Fruit fly (Drosophila melanogaster) whole organism, embryonic: ENCODE results near the gene Reg-2.

Experiments
- Adf1 ChIP-seq: fragments of 200-800 bp; sonication (Bioruptor generic); IDR thresholded peaks from 2 replicates; pipeline ENCODE4 v1.3.6; 2022; ENCODE audit warnings: missing biosample characterization, missing genetic modification characterization
- Asciz ChIP-seq: fragments of 200-800 bp; sonication (Bioruptor generic); optimal IDR thresholded peaks from 2 replicates; lab custom pipeline; 2017; ENCODE audit warnings: missing biosample characterization, mild to moderate bottlenecking, missing genetic modification characterization, missing genetic modification reagents
- CG10959 ChIP-seq: fragments of 200-800 bp; sonication (Bioruptor generic); IDR thresholded peaks from 2 replicates; pipeline ENCODE4 v1.3.6; 2022; ENCODE audit warnings: missing biosample characterization, missing genetic modification characterization
- CG11093 ChIP-seq: fragments of 200-800 bp; sonication (Bioruptor generic); IDR thresholded peaks from 3 replicates; pipeline ENCODE4 v1.3.6; 2022; ENCODE audit warnings: missing biosample characterization, missing genetic modification characterization
- CG11247 ChIP-seq: fragments of 200-800 bp; sonication (Bioruptor generic); IDR thresholded peaks from 2 replicates; pipeline ENCODE4 v1.3.6; 2022; ENCODE audit warnings: missing biosample characterization, missing genetic modification characterization
- CG12236 ChIP-seq: fragments of 200-800 bp; sonication (Bioruptor generic); optimal IDR thresholded peaks from 2 replicates; lab custom pipeline; 2016; ENCODE audit warnings: missing biosample characterization, missing genetic modification characterization
- CG12744 ChIP-seq: fragments of 200-800 bp; sonication (Bioruptor generic); optimal IDR thresholded peaks from 2 replicates; lab custom pipeline; 2016; ENCODE audit warnings: missing biosample characterization, missing genetic modification characterization
- CG12769 ChIP-seq: fragments of 200-800 bp; sonication (Bioruptor generic); optimal IDR thresholded peaks from 2 replicates; lab custom pipeline; 2019; ENCODE audit warnings: missing biosample characterization, mild to moderate bottlenecking, missing genetic modification characterization, moderate library complexity
- CG13296 ChIP-seq: fragments of 200-800 bp; sonication (Bioruptor generic); optimal IDR thresholded peaks from 3 replicates; lab custom pipeline; 2018; ENCODE audit warnings: missing biosample characterization, mild to moderate bottlenecking, missing genetic modification characterization
- CG14441 ChIP-seq: fragments of 200-800 bp; sonication (Bioruptor generic); IDR thresholded peaks from 2 replicates; pipeline ENCODE4 v1.3.6; 2022; ENCODE audit warnings: missing biosample characterization, missing genetic modification characterization
- CG14965 ChIP-seq: fragments of 200-800 bp; sonication (Bioruptor generic); optimal IDR thresholded peaks from 2 replicates; lab custom pipeline; 2016; ENCODE audit warnings: missing biosample characterization, missing genetic modification characterization, borderline replicate concordance
- CG17385 ChIP-seq: fragments of 200-800 bp; sonication (Bioruptor generic); optimal IDR thresholded peaks from 3 replicates; lab custom pipeline; 2018; ENCODE audit warnings: missing biosample characterization, mild to moderate bottlenecking, missing genetic modification characterization
- CG31224 ChIP-seq: fragments of 200-800 bp; sonication (Bioruptor generic); IDR thresholded peaks from 2 replicates; pipeline ENCODE4 v1.3.6; 2022; ENCODE audit warnings: missing biosample characterization, missing genetic modification characterization
- CG34224 ChIP-seq: fragments of 200-800 bp; sonication (Bioruptor generic); IDR thresholded peaks from 3 replicates; pipeline ENCODE4 v1.3.6; 2022; ENCODE audit warnings: missing biosample characterization, missing genetic modification characterization; ENCODE audit not compliant: partially characterized antibody
- CG3995 ChIP-seq: fragments of 200-800 bp; sonication (Bioruptor generic); optimal IDR thresholded peaks from 3 replicates; lab custom pipeline; 2016; ENCODE audit warnings: missing biosample characterization, missing genetic modification characterization
- CG4328 ChIP-seq: fragments of 200-800 bp; sonication (Bioruptor generic); optimal IDR thresholded peaks from 3 replicates; lab custom pipeline; 2017; ENCODE audit warnings: missing biosample characterization, missing genetic modification reagents, missing genetic modification characterization
- CG4404 ChIP-seq: fragments of 200-800 bp; sonication (Bioruptor generic); IDR thresholded peaks from 2 replicates; pipeline ENCODE4 v1.3.6; 2022; ENCODE audit warnings: missing biosample characterization, missing genetic modification characterization
- CG4707 ChIP-seq: fragments of 200-800 bp; sonication (Bioruptor generic); optimal IDR thresholded peaks from 2 replicates; lab custom pipeline; 2018; ENCODE audit warnings: missing biosample characterization, mild to moderate bottlenecking, missing genetic modification characterization, moderate library complexity
- CG4854 ChIP-seq: fragments of 200-800 bp; sonication (Bioruptor generic); optimal IDR thresholded peaks from 2 replicates; lab custom pipeline; 2016; ENCODE audit warnings: missing biosample characterization, missing genetic modification characterization, inconsistent platforms
- CG6854 ChIP-seq: fragments of 200-800 bp; sonication (Bioruptor generic); optimal IDR thresholded peaks from 3 replicates; lab custom pipeline; 2017; ENCODE audit warnings: missing biosample characterization, mild to moderate bottlenecking, missing genetic modification characterization
- CG7271 ChIP-seq: fragments of 200-800 bp; sonication (Bioruptor generic); optimal IDR thresholded peaks from 2 replicates; lab custom pipeline; 2018; ENCODE audit warnings: missing biosample characterization, mild to moderate bottlenecking, missing genetic modification characterization, moderate library complexity
- CG7372 ChIP-seq: fragments of 200-800 bp; sonication (Bioruptor generic); IDR thresholded peaks from 2 replicates; pipeline ENCODE4 v1.3.6; 2022; ENCODE audit warnings: missing biosample characterization, missing genetic modification characterization
- CG7745 ChIP-seq: fragments of 200-800 bp; sonication (Bioruptor generic); optimal IDR thresholded peaks from 2 replicates; lab custom pipeline; 2018; ENCODE audit warnings: missing biosample characterization, mild to moderate bottlenecking, missing genetic modification characterization, moderate library complexity
- CG8359 ChIP-seq: fragments of 200-800 bp; sonication (Bioruptor generic); optimal IDR thresholded peaks from 2 replicates; lab custom pipeline; 2017; ENCODE audit warnings: missing biosample characterization, mild to moderate bottlenecking, missing genetic modification characterization, borderline replicate concordance
- CG9817 ChIP-seq: fragments of 200-800 bp; sonication (Bioruptor generic); optimal IDR thresholded peaks from 2 replicates; lab custom pipeline; 2018; ENCODE audit warnings: missing biosample characterization, mild to moderate bottlenecking, missing genetic modification characterization, moderate library complexity
- Dip2 ChIP-seq: fragments of 200-800 bp; sonication (Bioruptor generic); IDR thresholded peaks from 2 replicates; pipeline ENCODE4 v1.3.6; 2022; ENCODE audit warnings: missing biosample characterization, missing genetic modification characterization
- Gug ChIP-seq: fragments of 200-800 bp; sonication (Bioruptor generic); IDR thresholded peaks from 4 replicates; pipeline ENCODE4 v1.3.6; 2022; ENCODE audit warnings: missing biosample characterization, missing genetic modification characterization
- H2.0 ChIP-seq: fragments of 200-800 bp; sonication (Bioruptor generic); IDR thresholded peaks from 2 replicates; pipeline ENCODE4 v1.3.6; 2022; ENCODE audit warnings: missing biosample characterization, missing genetic modification characterization
- HLH4C ChIP-seq: fragments of 200-800 bp; sonication (Bioruptor generic); IDR thresholded peaks from 3 replicates; pipeline ENCODE4 v1.3.6; 2022; ENCODE audit warnings: missing biosample characterization, missing genetic modification characterization; ENCODE audit not compliant: partially characterized antibody
- Hsf ChIP-seq: fragments of 200-800 bp; sonication (Bioruptor generic); optimal IDR thresholded peaks from 3 replicates; lab custom pipeline; 2016; ENCODE audit warnings: missing biosample characterization, missing genetic modification characterization
- Kr ChIP-seq: fragments of 200-800 bp; sonication (Bioruptor generic); optimal IDR thresholded peaks from 2 replicates; lab custom pipeline; 2017; ENCODE audit warnings: missing biosample characterization, mild to moderate bottlenecking, missing genetic modification characterization
- Lhr ChIP-seq: fragments of 200-800 bp; sonication (Bioruptor generic); optimal IDR thresholded peaks from 3 replicates; lab custom pipeline; 2017; ENCODE audit warnings: mild to moderate bottlenecking, missing biosample characterization, missing genetic modification reagents, missing genetic modification characterization
- Rfx ChIP-seq: fragments of 200-800 bp; sonication (Bioruptor generic); IDR thresholded peaks from 2 replicates; pipeline ENCODE4 v1.3.6; 2022; ENCODE audit warnings: missing biosample characterization, missing genetic modification characterization
- Side ChIP-seq: fragments of 200-800 bp; sonication (Bioruptor generic); optimal IDR thresholded peaks from 2 replicates; lab custom pipeline; 2016; ENCODE audit warnings: missing biosample characterization, missing genetic modification characterization
- Ssrp ChIP-seq: fragments of 200-800 bp; sonication (Bioruptor generic); optimal IDR thresholded peaks from 2 replicates; lab custom pipeline; 2018; ENCODE audit warnings: missing biosample characterization, mild to moderate bottlenecking, missing genetic modification characterization, moderate library complexity
- Tbp ChIP-seq: fragments of >200 bp; optimal IDR thresholded peaks from 2 replicates; lab custom pipeline; 2018; ENCODE audit warnings: missing biosample characterization, missing genetic modification characterization
- ab ChIP-seq: fragments of 200-800 bp; sonication (Bioruptor generic); optimal IDR thresholded peaks from 2 replicates; lab custom pipeline; 2016; ENCODE audit warnings: missing biosample characterization, missing genetic modification characterization
- al ChIP-seq: fragments of 200-800 bp; sonication (Bioruptor generic); IDR thresholded peaks from 2 replicates; pipeline ENCODE4 v1.3.6; 2022; ENCODE audit warnings: missing biosample characterization, missing genetic modification characterization
- chn ChIP-seq: fragments of 200-800 bp; sonication (Bioruptor generic); optimal IDR thresholded peaks from 2 replicates; lab custom pipeline; 2016; ENCODE audit warnings: missing biosample characterization, missing genetic modification characterization
- dm ChIP-seq: fragments of 200-800 bp; sonication (Bioruptor generic); optimal IDR thresholded peaks from 3 replicates; lab custom pipeline; 2016; ENCODE audit warnings: missing biosample characterization, missing genetic modification characterization
- dysf ChIP-seq: fragments of 200-800 bp; sonication (Bioruptor generic); IDR thresholded peaks from 3 replicates; pipeline ENCODE4 v1.3.6; 2022; ENCODE audit warnings: missing biosample characterization, missing genetic modification characterization
- emc ChIP-seq: fragments of 200-800 bp; sonication (Bioruptor generic); optimal IDR thresholded peaks from 2 replicates; lab custom pipeline; 2016; ENCODE audit warnings: missing biosample characterization, missing genetic modification characterization
- fru ChIP-seq: fragments of >200 bp; optimal IDR thresholded peaks from 2 replicates; lab custom pipeline; 2017
- hth ChIP-seq: fragments of >200 bp; optimal IDR thresholded peaks from 2 replicates; lab custom pipeline; 2017; ENCODE audit warnings: inconsistent platforms
- lbe ChIP-seq: fragments of 200-800 bp; sonication (Bioruptor generic); optimal IDR thresholded peaks from 2 replicates; lab custom pipeline; 2016; ENCODE audit warnings: missing biosample characterization, mild to moderate bottlenecking, missing genetic modification characterization
- phol ChIP-seq: fragments of 200-800 bp; sonication (Bioruptor generic); optimal IDR thresholded peaks from 3 replicates; lab custom pipeline; 2018; ENCODE audit warnings: missing biosample characterization, mild to moderate bottlenecking, missing genetic modification characterization, moderate library complexity
- salm ChIP-seq: fragments of 200-800 bp; sonication (Bioruptor generic); optimal IDR thresholded peaks from 2 replicates; lab custom pipeline; 2018; ENCODE audit warnings: missing biosample characterization, mild to moderate bottlenecking, missing genetic modification characterization
- slbo ChIP-seq: fragments of 200-800 bp; sonication (Bioruptor generic); IDR thresholded peaks from 2 replicates; pipeline ENCODE4 v1.3.6; 2022; ENCODE audit warnings: missing biosample characterization, missing genetic modification characterization
- slp2 ChIP-seq: fragments of 200-800 bp; sonication (Bioruptor generic); optimal IDR thresholded peaks from 2 replicates; lab custom pipeline; 2016; ENCODE audit warnings: missing biosample characterization, missing genetic modification characterization
- tin ChIP-seq: fragments of 200-800 bp; sonication (Bioruptor generic); optimal IDR thresholded peaks from 3 replicates; lab custom pipeline; 2016; ENCODE audit warnings: missing biosample characterization, missing genetic modification characterization
- vvl ChIP-seq: fragments of 200-800 bp; sonication (Bioruptor generic); IDR thresholded peaks from 2 replicates; pipeline ENCODE4 v1.3.6; 2022; ENCODE audit warnings: missing biosample characterization, missing genetic modification characterization

Reg-2 gene

DNA sequence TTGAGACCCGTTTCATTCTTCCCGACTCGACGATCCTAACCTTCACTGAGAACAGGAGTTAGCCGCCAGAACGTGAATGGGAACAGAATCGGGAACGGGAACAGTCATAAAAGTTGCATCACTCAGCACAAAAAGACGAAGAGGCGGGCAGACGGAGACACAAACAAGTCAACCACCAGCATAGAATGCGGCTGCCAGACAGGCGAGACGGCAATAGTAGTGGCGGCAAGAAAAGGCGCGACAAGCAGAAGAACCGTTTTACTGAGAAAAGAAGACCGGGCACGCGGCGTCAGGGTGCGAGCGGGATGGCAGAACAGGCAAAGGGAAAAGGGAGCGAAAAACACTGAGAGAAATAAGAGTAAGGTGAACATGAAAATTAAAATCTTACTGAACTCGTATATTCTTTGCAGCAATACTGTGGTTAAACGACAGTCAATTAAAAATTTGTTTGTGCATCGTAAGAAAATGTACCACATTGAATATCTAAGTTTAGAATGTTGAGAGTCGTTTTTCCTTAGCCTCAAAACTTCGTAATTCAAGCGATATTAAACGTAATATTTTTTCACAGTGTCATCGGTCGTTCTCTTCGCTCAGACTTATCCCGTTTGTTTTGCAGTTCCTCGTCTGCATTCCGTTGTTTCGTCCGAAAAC lies 34.1 kb upstream of the Reg-2 start (continued):
- TF ChIP-seq CG4328 (GFP tag; lab: Kevin White, UChicago) (peak; percentile 80), CG4404 (GFP tag; lab: Robert Waterston, UW) (peak; percentile 82), CG7372 (GFP tag; lab: Robert Waterston, UW) (peak; percentile 48; the same call in 1 of the 2 replicates), ab (GFP tag; lab: Kevin White, UChicago) (peak; percentile 86), emc (GFP tag; lab: Kevin White, UChicago) (no peak), CG4707 (GFP tag; lab: Kevin White, UChicago) (peak; percentile 33), CG17385 (GFP tag; lab: Kevin White, UChicago) (peak; percentile 77), fru (no peak), CG7745 (tag; lab: Kevin White, UChicago) (peak; percentile 54), Lhr (GFP tag; lab: Kevin White, UChicago) (peak; percentile 69), Side (GFP tag; lab: Kevin White, UChicago) (peak; percentile 89), tin (peak; percentile 86), CG6854 (GFP tag; lab: Kevin White, UChicago) (peak; percentile 39), Dip2 (GFP tag; lab: Robert Waterston, UW) (no peak), al (GFP tag; lab: Robert Waterston, UW) (peak; percentile 39; the same call in 1 of the 2 replicates), Ssrp (tag; lab: Kevin White, UChicago) (peak; percentile 83), CG8359 (GFP tag; lab: Kevin White, UChicago) (peak; percentile 83), CG14965 (GFP tag; lab: Kevin White, UChicago) (peak; percentile 71), CG14441 (GFP tag; lab: Robert Waterston, UW) (peak; percentile 71), salm (tag; lab: Kevin White, UChicago) (peak; percentile 70), CG13296 (peak; percentile 65), CG34224 (GFP tag; lab: Robert Waterston, UW) (no peak), CG9817 (tag; lab: Kevin White, UChicago) (peak; percentile 72), CG7271 (tag; lab: Kevin White, UChicago) (peak; percentile 60), CG11093 (peak; percentile 69; the same call in 2 of the 3 replicates), CG31224 (peak; percentile 47), Gug (GFP tag; lab: Robert Waterston, UW) (peak; percentile 57; the same call in 3 of the 4 replicates), Kr (GFP tag; lab: Kevin White, UChicago) (peak; percentile 64), HLH4C (GFP tag; lab: Robert Waterston, UW) (no peak), H2.0 (peak; percentile 56), dm (GFP tag; lab: Kevin White, UChicago) (peak; percentile 74), CG4854 (GFP tag; lab: Kevin White, UChicago) (peak; percentile 31), CG12744 (peak; percentile 85), CG12769 (tag; lab: Kevin White, UChicago) (peak; percentile 64), Asciz (GFP tag; lab: Kevin White, UChicago) (peak; percentile 88), vvl (GFP tag; lab: Robert Waterston, UW) (peak; percentile 78), CG3995 (GFP tag; lab: Kevin White, UChicago) (peak; percentile 9), chn (GFP tag; lab: Kevin White, UChicago) (peak; percentile 62), Tbp (GFP tag; lab: Kevin White, UChicago) (no peak), hth (lab: Kevin White, UChicago) (no peak), lbe (GFP tag; lab: Kevin White, UChicago) (peak; percentile 75), dysf (peak; percentile 86), slbo (peak; percentile 71), phol (tag; lab: Kevin White, UChicago) (peak; percentile 90), Hsf (peak; percentile 85), Rfx (GFP tag; lab: Robert Waterston, UW) (peak; percentile 78), CG12236 (GFP tag; lab: Kevin White, UChicago) (peak; percentile 78), Adf1 (0 out of 2 replicates have a peak, but pooled peaks have one; percentile 14), CG11247 (GFP tag; lab: Robert Waterston, UW) (peak; percentile 51; the same call in 1 of the 2 replicates), slp2 (peak; percentile 75), CG10959 (GFP tag; lab: Robert Waterston, UW) (peak; percentile 80)
